Fruit fly (Drosophila melanogaster) whole organism, prepupa: Measurements from ENCODE around the gene Rrp45.

Source experiments
- CG15336 ChIP-seq: fragments of 200-800 bp; sonication (Bioruptor generic); IDR thresholded peaks from 2 replicates; pipeline ENCODE4 v1.3.6; 2022; ENCODE audit warnings: missing biosample characterization, missing genetic modification characterization
- CG1621 ChIP-seq: fragments of 200-800 bp; sonication (Bioruptor generic); optimal IDR thresholded peaks from 3 replicates; lab custom pipeline; 2018; ENCODE audit warnings: missing biosample characterization, mild to moderate bottlenecking, missing genetic modification characterization
- CG16779 ChIP-seq: fragments of 200-800 bp; sonication (Bioruptor generic); optimal IDR thresholded peaks from 3 replicates; lab custom pipeline; 2017; ENCODE audit warnings: missing biosample characterization, mild to moderate bottlenecking, missing genetic modification characterization
- CG9139 ChIP-seq: fragments of 200-800 bp; sonication (Bioruptor generic); optimal IDR thresholded peaks from 3 replicates; lab custom pipeline; 2017; ENCODE audit warnings: missing biosample characterization, mild to moderate bottlenecking, missing genetic modification characterization
- Eip78C ChIP-seq: fragments of 200-800 bp; sonication (Bioruptor generic); peaks from one replicate; lab custom pipeline; 2016; ENCODE audit warnings: missing biosample characterization, missing genetic modification characterization
- Eip93F ChIP-seq: fragments of 200-800 bp; sonication (Bioruptor generic); optimal IDR thresholded peaks from 2 replicates; lab custom pipeline; 2016; ENCODE audit warnings: missing biosample characterization, mild to moderate bottlenecking, missing genetic modification characterization
- OdsH ChIP-seq: fragments of 200-800 bp; sonication (Bioruptor generic); optimal IDR thresholded peaks from 3 replicates; lab custom pipeline; 2016; ENCODE audit warnings: missing biosample characterization, missing genetic modification characterization
- Smox ChIP-seq: fragments of 200-800 bp; sonication (Bioruptor generic); optimal IDR thresholded peaks from 3 replicates; lab custom pipeline; 2016; ENCODE audit warnings: missing biosample characterization, missing genetic modification characterization
- Sox102F ChIP-seq: fragments of 200-800 bp; sonication (Bioruptor generic); optimal IDR thresholded peaks from 2 replicates; lab custom pipeline; 2016; ENCODE audit warnings: missing biosample characterization, mild to moderate bottlenecking, missing genetic modification characterization
- esn ChIP-seq: fragments of 200-800 bp; sonication (Bioruptor generic); optimal IDR thresholded peaks from 2 replicates; lab custom pipeline; 2016; ENCODE audit warnings: missing biosample characterization, mild to moderate bottlenecking, missing genetic modification characterization, moderate library complexity
- spab ChIP-seq: fragments of 200-800 bp; sonication (Bioruptor generic); optimal IDR thresholded peaks from 2 replicates; lab custom pipeline; 2017; ENCODE audit warnings: missing biosample characterization, mild to moderate bottlenecking, missing genetic modification characterization, missing genetic modification reagents

DNA sequence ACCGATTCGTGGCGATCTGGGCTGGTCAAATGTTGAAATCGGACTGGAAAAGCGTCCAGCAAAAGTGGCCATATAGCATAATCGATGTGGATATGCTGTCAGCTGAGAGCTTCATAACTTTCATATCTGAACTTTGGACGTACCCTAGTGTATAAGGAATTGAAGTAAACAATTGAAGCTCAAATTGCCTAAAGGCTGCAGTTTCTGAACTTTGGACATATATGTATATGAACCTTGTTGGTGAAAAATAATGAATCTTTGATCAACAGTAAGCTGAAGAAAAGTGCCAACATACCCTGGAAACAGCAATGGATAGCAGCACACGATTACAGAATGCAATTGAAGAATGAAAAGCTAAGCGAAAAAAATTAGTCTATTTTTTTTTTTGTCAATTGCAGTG lies 39.0 kb upstream of the Rrp45 start:
- TF ChIP-seq Smox (GFP tag; lab: Kevin White, UChicago) (no peak), CG15336 (GFP tag; lab: Robert Waterston, UW) (no peak), Eip78C (GFP tag; lab: Kevin White, UChicago) (peak; percentile 76), CG1621 (tag; lab: Kevin White, UChicago) (no peak), Sox102F (GFP tag; lab: Kevin White, UChicago) (no peak), spab (GFP tag; lab: Kevin White, UChicago) (no peak), esn (GFP tag; lab: Kevin White, UChicago) (peak; percentile 1), CG16779 (tag; lab: Kevin White, UChicago) (no peak), OdsH (GFP tag; lab: Kevin White, UChicago) (peak; percentile 45), Eip93F (GFP tag; lab: Kevin White, UChicago) (no peak), CG9139 (GFP tag; lab: Kevin White, UChicago) (no peak)
